Worm (Caenorhabditis elegans): ENCODE results near the gene atat-2.

Gene atat-2

DNA sequence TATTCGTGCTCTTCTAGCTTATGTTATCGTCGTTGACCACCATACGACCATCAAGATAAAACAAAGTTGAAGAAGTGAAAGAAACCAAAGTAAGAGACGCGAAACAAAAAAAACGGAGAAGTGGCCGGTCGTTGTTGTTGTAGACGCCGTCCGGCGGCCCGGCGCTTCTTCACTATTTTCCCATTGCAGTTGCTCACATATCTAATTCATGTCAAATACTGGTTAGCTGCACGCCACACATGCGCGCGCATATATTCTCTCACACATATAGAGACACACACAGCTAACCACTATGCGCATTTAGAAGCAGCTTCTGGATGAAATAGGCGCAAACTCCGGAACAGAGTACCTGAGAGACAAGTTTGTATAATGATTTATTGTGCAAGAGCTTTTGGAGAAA, 19.1 kb downstream of the atat-2 start:
- TF ChIP-seq nhr-42 (GFP tag; IDR thresholded peaks at IDR 0.05) (no peak), dpl-1 (GFP tag; optimal IDR thresholded peaks at IDR 0.05) (no peak), saeg-2 (GFP tag; IDR thresholded peaks at IDR 0.05) (no peak), F44E2.7 (GFP tag; IDR thresholded peaks at IDR 0.05) (no peak), ama-1 (optimal IDR thresholded peaks at IDR 0.05) (no peak), ceh-44 (GFP tag; IDR thresholded peaks at IDR 0.05) (no peak), snpc-1.2 (GFP tag; IDR thresholded peaks at IDR 0.05) (no peak), aha-1 (tag) (peak; percentile 40), daf-8 (GFP tag; IDR thresholded peaks at IDR 0.05) (no peak), vab-7 (GFP tag; IDR thresholded peaks at IDR 0.05) (0 out of 2 replicates have a peak, but pooled peaks have one; percentile 8), unc-62 (GFP tag; optimal IDR thresholded peaks at IDR 0.05 in 1 of 2) (peak in 1 of 2 experiments; percentile 93), unc-62 (tag; optimal IDR thresholded peaks at IDR 0.05) (no peak), mdt-29 (GFP tag; IDR thresholded peaks at IDR 0.05) (no peak), nhr-102 (tag; optimal IDR thresholded peaks at IDR 0.05) (no peak), nhr-10 (tag; optimal IDR thresholded peaks at IDR 0.05) (no peak), hif-1 (tag; optimal IDR thresholded peaks at IDR 0.05) (no peak), nhr-77 (tag; optimal IDR thresholded peaks at IDR 0.05) (no peak), mes-2 (tag; optimal IDR thresholded peaks at IDR 0.05; ENCODE audit: poor library complexity, severe bottlenecking) (peak; percentile 13), F26F4.8 (GFP tag; conservative IDR thresholded peaks at IDR 0.05) (no peak), cey-2 (tag; optimal IDR thresholded peaks at IDR 0.05; ENCODE audit: borderline replicate concordance, insufficient read depth) (no peak), madf-9 (GFP tag; conservative IDR thresholded peaks at IDR 0.05) (no peak), mep-1 (tag; optimal IDR thresholded peaks at IDR 0.05) (no peak)

DNA sequence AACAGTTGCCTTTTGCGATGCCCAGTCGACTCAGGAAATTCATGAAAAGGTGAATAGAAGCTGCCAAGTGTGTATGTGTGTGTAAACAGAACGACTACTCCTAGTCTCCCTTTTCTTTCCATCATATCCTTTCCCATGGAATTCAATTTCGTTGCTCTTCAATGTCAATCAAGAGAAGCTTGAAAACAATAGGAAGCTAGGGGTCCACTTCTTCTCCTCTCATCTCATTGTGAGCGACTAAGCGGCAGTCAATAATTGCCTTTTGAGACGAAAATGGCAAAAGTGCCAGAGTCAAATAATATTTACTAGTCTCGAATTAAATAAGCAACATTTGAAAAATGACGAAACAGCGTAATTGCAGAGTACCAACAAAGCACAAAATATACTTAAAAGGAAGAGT, 20.7 kb downstream of the atat-2 start:
- TF ChIP-seq daf-19 (GFP tag; conservative IDR thresholded peaks at IDR 0.05) (no peak), mdl-1 (tag; optimal IDR thresholded peaks at IDR 0.05) (no peak), set-16 (GFP tag; IDR thresholded peaks at IDR 0.05) (no peak), skn-1 (tag; optimal IDR thresholded peaks at IDR 0.05) (no peak), lin-29 (GFP tag; IDR thresholded peaks at IDR 0.05) (no peak), dmd-9 (GFP tag; IDR thresholded peaks at IDR 0.05) (no peak), nhr-25 (tag; optimal IDR thresholded peaks at IDR 0.05; ENCODE audit: borderline replicate concordance, insufficient read depth) (no peak), ces-1 (GFP tag; optimal IDR thresholded peaks at IDR 0.05) (no peak), egl-43 (GFP tag; IDR thresholded peaks at IDR 0.05) (no peak), dmd-8 (GFP tag; IDR thresholded peaks at IDR 0.05) (no peak), dve-1 (tag; optimal IDR thresholded peaks at IDR 0.05; ENCODE audit: insufficient read depth) (no peak), nhr-111 (GFP tag; optimal IDR thresholded peaks at IDR 0.05) (no peak), spr-1 (tag; optimal IDR thresholded peaks at IDR 0.05) (no peak)

DNA sequence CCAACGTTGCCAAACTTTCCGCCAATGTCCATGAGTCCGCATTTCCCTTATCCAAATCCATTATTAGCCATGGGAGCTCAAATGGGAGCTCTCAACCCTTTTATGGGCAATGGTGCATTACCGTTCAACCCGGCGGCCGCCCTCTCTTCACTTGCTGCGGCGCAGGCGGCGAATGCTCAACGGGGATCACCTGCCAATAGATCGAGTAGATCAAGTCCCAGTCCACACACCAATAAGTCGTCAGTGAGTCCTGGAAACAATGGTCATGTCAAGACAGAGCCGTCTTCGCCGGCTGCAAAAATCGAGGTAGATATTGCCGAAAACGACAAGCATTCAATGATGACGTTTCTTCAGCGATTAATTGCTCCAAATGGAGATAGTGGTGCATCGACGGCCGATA, 23.3 kb downstream of the atat-2 start:
- TF ChIP-seq set-16 (GFP tag; IDR thresholded peaks at IDR 0.05) (peak; percentile 26; the same call in 1 of the 2 replicates), sdz-12 (GFP tag; optimal IDR thresholded peaks at IDR 0.05) (no peak), mdl-1 (tag; optimal IDR thresholded peaks at IDR 0.05) (no peak)

DNA sequence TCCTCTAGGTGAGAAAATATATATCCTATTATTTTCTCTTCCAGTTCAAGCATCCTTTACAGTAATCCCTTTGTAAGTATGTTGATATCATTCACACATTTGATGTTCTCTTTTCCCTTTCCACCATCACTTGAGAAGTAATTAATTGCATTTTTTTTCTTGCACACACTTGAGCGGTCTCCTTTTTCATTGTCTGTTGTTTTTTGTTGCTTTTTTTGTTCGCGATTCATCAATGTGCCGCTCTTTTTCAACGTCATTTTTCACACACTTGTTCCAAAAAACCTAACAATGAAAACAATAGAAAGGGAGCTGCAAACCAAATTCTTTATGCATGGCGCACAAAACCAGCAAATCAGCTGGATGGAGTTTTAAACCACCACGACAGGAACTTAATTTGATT, 26.7 kb downstream of the atat-2 start, which contains the start of gene F49E10.4:
F49E10.4 (plus strand) TSS at position 301 of the 400 bp plus-strand sequence.
- TF ChIP-seq hif-1 (tag; optimal IDR thresholded peaks at IDR 0.05), result no peak
- no peak for TF ChIP-seq nhr-48 (tag; optimal IDR thresholded peaks at IDR 0.05)
- no peak for TF ChIP-seq zag-1 (tag; optimal IDR thresholded peaks at IDR 0.05)
- TF ChIP-seq lin-29 (GFP tag; IDR thresholded peaks at IDR 0.05), result no peak
- TF ChIP-seq ceh-62 (tag; optimal IDR thresholded peaks at IDR 0.05), result no peak
- TF ChIP-seq cey-2 (tag; optimal IDR thresholded peaks at IDR 0.05; ENCODE audit: borderline replicate concordance, insufficient read depth), result no peak
- TF ChIP-seq ztf-11 (tag; optimal IDR thresholded peaks at IDR 0.05), result no peak
- TF ChIP-seq aly-2 (tag; optimal IDR thresholded peaks at IDR 0.05), result no peak
- no peak for TF ChIP-seq mdl-1 (tag; optimal IDR thresholded peaks at IDR 0.05)
- TF ChIP-seq zfp-2 (tag; optimal IDR thresholded peaks at IDR 0.05), result no peak
- TF ChIP-seq hlh-11 (tag; optimal IDR thresholded peaks at IDR 0.05), result no peak
- TF ChIP-seq F49E8.2 (tag; optimal IDR thresholded peaks at IDR 0.05; ENCODE audit: borderline replicate concordance), result no peak
- no peak for TF ChIP-seq madf-9 (GFP tag; conservative IDR thresholded peaks at IDR 0.05)
- TF ChIP-seq lin-15B (tag; optimal IDR thresholded peaks at IDR 0.05), result no peak
- TF ChIP-seq spr-3 (GFP tag; optimal IDR thresholded peaks at IDR 0.05), result no peak
- no peak for TF ChIP-seq madf-5 (GFP tag; IDR thresholded peaks at IDR 0.05)
- no peak for TF ChIP-seq dpl-1 (GFP tag; optimal IDR thresholded peaks at IDR 0.05)
- no peak for TF ChIP-seq jun-1 (tag; optimal IDR thresholded peaks at IDR 0.05)
